Worm (Caenorhabditis elegans): ENCODE data around the gene R13D11.1.
"Not testable (repeated sequence)": the region's sequence is repeated elsewhere in the genome, so short reads cannot be mapped to it uniquely, and the experiment has no call there.

R13D11.1 gene

ce11 chrV:842611-843010, 25.3 kb downstream of the R13D11.1 start:
- no peak for TF ChIP-seq unc-62 (GFP tag; optimal IDR thresholded peaks at IDR 0.05)
- no peak for TF ChIP-seq tbx-2 (tag; optimal IDR thresholded peaks at IDR 0.05)
- no peak for TF ChIP-seq nfya-1 (tag; optimal IDR thresholded peaks at IDR 0.05; ENCODE audit: insufficient read depth)

ce11 chrV:843118-843517, 25.8 kb downstream of the R13D11.1 start, which contains the start of gene K09C6.8:
TSS of gene K09C6.8 (minus strand) at chrV:843218.
- not testable (repeated sequence) for TF ChIP-seq mml-1, nhr-12, ceh-16 (tag; optimal IDR thresholded peaks at IDR 0.05)

- TF ChIP-seq skn-1 (tag; optimal IDR thresholded peaks at IDR 0.05) (no peak), ztf-11 (tag; optimal IDR thresholded peaks at IDR 0.05) (no peak), sea-2 (GFP tag; optimal IDR thresholded peaks at IDR 0.05) (no peak), nfya-1 (tag; optimal IDR thresholded peaks at IDR 0.05; ENCODE audit: insufficient read depth) (no peak), elt-3 (tag; optimal IDR thresholded peaks at IDR 0.05) (no peak), lin-15B (tag; optimal IDR thresholded peaks at IDR 0.05) (no peak), ceh-82 (tag; optimal IDR thresholded peaks at IDR 0.05) (no peak), aly-2 (tag; optimal IDR thresholded peaks at IDR 0.05) (no peak), ztf-4 (tag; optimal IDR thresholded peaks at IDR 0.05) (no peak), ceh-28 (tag; optimal IDR thresholded peaks at IDR 0.05) (no peak), eor-1 (tag; optimal IDR thresholded peaks at IDR 0.05) (no peak), nhr-12 (tag; optimal IDR thresholded peaks at IDR 0.05) (no peak), lin-39 (tag; optimal IDR thresholded peaks at IDR 0.05) (no peak), jun-1 (tag; optimal IDR thresholded peaks at IDR 0.05) (no peak), pha-4 (tag; optimal IDR thresholded peaks at IDR 0.05) (no peak), unc-39 (tag; optimal IDR thresholded peaks at IDR 0.05) (no peak), ceh-9 (tag; optimal IDR thresholded peaks at IDR 0.05) (no peak), fkh-2 (tag; optimal IDR thresholded peaks at IDR 0.05) (no peak), zag-1 (tag; optimal IDR thresholded peaks at IDR 0.05) (no peak)
These were observed 30.2 kb downstream of the R13D11.1 start, which contains the start of gene srbc-13 for ce11 chrV:847521-847920. TSS of gene srbc-13 (plus strand) at chrV:847821.

ce11 chrV:849042-849441, 31.8 kb downstream of the R13D11.1 start:
- TF ChIP-seq mdl-1 (tag; optimal IDR thresholded peaks at IDR 0.05) (no peak), pha-4 (tag; optimal IDR thresholded peaks at IDR 0.05) (no peak), eor-1 (tag; optimal IDR thresholded peaks at IDR 0.05) (no peak), ceh-16 (tag; optimal IDR thresholded peaks at IDR 0.05) (no peak), nhr-28 (tag; optimal IDR thresholded peaks at IDR 0.05) (no peak), nhr-76 (tag; optimal IDR thresholded peaks at IDR 0.05) (no peak), hmg-11 (tag; optimal IDR thresholded peaks at IDR 0.05) (no peak), nhr-25 (tag; optimal IDR thresholded peaks at IDR 0.05) (no peak), nhr-11 (tag; optimal IDR thresholded peaks at IDR 0.05) (no peak), egl-27 (tag; optimal IDR thresholded peaks at IDR 0.05) (no peak), nhr-12 (tag; optimal IDR thresholded peaks at IDR 0.05) (no peak), snpc-4 (tag; optimal IDR thresholded peaks at IDR 0.05) (no peak)

ce11 chrV:849512-849911, 32.2 kb downstream of the R13D11.1 start, which contains the start of gene srbc-12:
TSS of gene srbc-12 (plus strand) at chrV:849812.
- TF ChIP-seq nhr-23 (tag; optimal IDR thresholded peaks at IDR 0.05) (no peak), nhr-11 (tag; optimal IDR thresholded peaks at IDR 0.05) (no peak), sea-2 (GFP tag; optimal IDR thresholded peaks at IDR 0.05) (no peak), ceh-82 (tag; optimal IDR thresholded peaks at IDR 0.05) (no peak), lsy-12 (tag; optimal IDR thresholded peaks at IDR 0.05) (no peak), snpc-4 (tag; optimal IDR thresholded peaks at IDR 0.05) (no peak), ztf-11 (tag; optimal IDR thresholded peaks at IDR 0.05) (no peak), jun-1 (tag; optimal IDR thresholded peaks at IDR 0.05) (no peak), nfya-1 (tag; optimal IDR thresholded peaks at IDR 0.05; ENCODE audit: insufficient read depth) (no peak), pqm-1 (tag; optimal IDR thresholded peaks at IDR 0.05) (no peak)

ce11 chrV:852184-852583, 34.9 kb downstream of the R13D11.1 start, which contains the start of gene K09C6.3:
TSS of gene K09C6.3 (plus strand) at chrV:852484.
- TF ChIP-seq lin-15B (tag; optimal IDR thresholded peaks at IDR 0.05) (no peak), pha-4 (tag; optimal IDR thresholded peaks at IDR 0.05) (no peak), ZK546.5 (tag; optimal IDR thresholded peaks at IDR 0.05) (no peak), nhr-25 (tag; optimal IDR thresholded peaks at IDR 0.05) (no peak), fos-1 (tag; optimal IDR thresholded peaks at IDR 0.05) (no peak), egl-5 (tag; optimal IDR thresholded peaks at IDR 0.05) (no peak), unc-39 (tag; optimal IDR thresholded peaks at IDR 0.05) (no peak), mdl-1 (tag; optimal IDR thresholded peaks at IDR 0.05) (no peak), lsy-12 (tag; optimal IDR thresholded peaks at IDR 0.05) (no peak), nhr-28 (tag; optimal IDR thresholded peaks at IDR 0.05) (no peak), ceh-9 (tag; optimal IDR thresholded peaks at IDR 0.05) (no peak), hmg-11 (tag; optimal IDR thresholded peaks at IDR 0.05) (no peak), nhr-23 (tag; optimal IDR thresholded peaks at IDR 0.05) (no peak)
